Worm (Caenorhabditis elegans) whole organism, L4/young adult: Measurements from ENCODE around the gene T28D6.6.

Experiments
- W03F9.2 ChIP-seq: fragments of 150-350 bp; optimal IDR thresholded peaks from 2 replicates; lab custom pipeline; 2014; ENCODE audit warnings: missing biosample characterization, missing genetic modification characterization
- him-1 ChIP-seq: sonication (generic microtip); optimal IDR thresholded peaks from 2 replicates; lab custom pipeline; 2016; ENCODE audit warnings: missing genotype, missing genetic modification reagents, missing genetic modification characterization, missing compliant biosample characterization

ce11 chrIII:11341466-11341865, 1.4 kb downstream of the T28D6.6 start:
- no peak for TF ChIP-seq him-1 (tag; lab: Kevin White, UChicago)
- no peak for TF ChIP-seq W03F9.2 (tag; lab: Kevin White, UChicago)
